Worm (Caenorhabditis elegans) whole organism, young adult: ENCODE results near the gene F26A1.3.
A peak's percentile ranks its signal among the peaks of the same experiment; 100 is the strongest.

ENCODE experiments used
- Y67H2A.10 ChIP-seq: fragments of 200-800 bp; sonication (Bioruptor generic); conservative IDR thresholded peaks from 2 replicates; pipeline ENCODE4 v1.3.6; 2022; ENCODE audit warnings: missing genetic modification reagents, missing genetic modification characterization, missing compliant biosample characterization
- dpl-1 ChIP-seq: fragments of 150-350 bp; optimal IDR thresholded peaks from 2 replicates; lab custom pipeline; 2014; ENCODE audit warnings: missing biosample characterization, missing genetic modification reagents, missing genetic modification characterization
- lin-54 ChIP-seq: fragments of 200-800 bp; sonication (Bioruptor generic); optimal IDR thresholded peaks from 2 replicates; lab custom pipeline; 2018; ENCODE audit warnings: mild to moderate bottlenecking, missing genetic modification characterization, missing compliant biosample characterization
- lir-1 ChIP-seq: fragments of 200-800 bp; sonication (Bioruptor generic); conservative IDR thresholded peaks from 2 replicates; pipeline ENCODE4 v1.3.6; 2022; ENCODE audit warnings: missing genetic modification reagents, missing genetic modification characterization, missing compliant biosample characterization
- madf-6 ChIP-seq: fragments of 200-800 bp; sonication (Bioruptor generic); IDR thresholded peaks from 2 replicates; pipeline ENCODE4 v1.3.6; 2022; ENCODE audit warnings: missing genetic modification reagents, missing genetic modification characterization, missing compliant biosample characterization

Gene F26A1.3

ce11 chrIII:4878281-4878680 is 51.6 kb downstream of the F26A1.3 start, which contains the start of the genes tost-1 and arx-6 (continued):
- TF ChIP-seq madf-6 (GFP tag; lab: Robert Waterston, UW) (peak; percentile 63), lir-1 (no peak), Y67H2A.10 (GFP tag; lab: Robert Waterston, UW) (no peak), lin-54 (GFP tag; lab: Kevin White, UChicago) (peak; percentile 69), dpl-1 (GFP tag; lab: Kevin White, UChicago) (peak; percentile 44)
